Fruit fly (Drosophila melanogaster): Measurements from ENCODE around the gene CG3603.

DNA sequence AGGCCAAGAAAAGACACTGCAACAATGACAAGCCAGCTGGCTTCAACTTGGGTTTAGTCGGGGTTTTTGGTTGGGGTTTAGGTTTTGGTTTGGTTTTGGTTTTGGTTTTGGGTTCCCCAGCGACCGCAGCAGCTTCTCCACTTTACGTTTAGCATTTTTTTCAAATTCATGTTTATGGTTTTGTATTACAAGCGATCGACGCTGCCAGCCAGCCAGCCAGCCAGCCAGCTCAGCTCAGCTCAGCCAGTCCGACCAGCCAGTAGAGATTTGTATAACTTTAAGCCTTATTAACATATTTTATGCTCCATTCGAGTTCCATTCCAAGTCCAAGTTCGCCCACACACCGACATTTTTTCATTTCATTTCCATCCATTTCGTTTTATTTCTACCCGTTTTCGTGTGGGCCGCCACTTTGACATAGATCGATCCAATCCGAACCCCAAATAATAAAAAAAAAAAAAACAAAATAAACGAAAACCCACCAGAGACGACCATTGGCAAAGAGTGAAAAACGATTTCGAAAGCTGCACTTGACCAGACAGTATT lies 16.0 kb downstream of the CG3603 start:
- TF ChIP-seq pan (optimal IDR thresholded peaks at IDR 0.05) (no peak), CG32264 (GFP tag; optimal IDR thresholded peaks at IDR 0.05) (no peak), psq (GFP tag; optimal IDR thresholded peaks at IDR 0.05) (no peak), Hr78 (GFP tag; optimal IDR thresholded peaks at IDR 0.05) (no peak), CrebA (GFP tag; optimal IDR thresholded peaks at IDR 0.05; ENCODE audit: borderline replicate concordance) (no peak), dsf (GFP tag; optimal IDR thresholded peaks at IDR 0.05; ENCODE audit: borderline replicate concordance) (no peak), brk (GFP tag; optimal IDR thresholded peaks at IDR 0.05) (no peak), h (GFP tag; optimal IDR thresholded peaks at IDR 0.05) (no peak), Myc (optimal IDR thresholded peaks at IDR 0.05) (no peak), OdsH (GFP tag; optimal IDR thresholded peaks at IDR 0.05) (no peak), Dfd (GFP tag; optimal IDR thresholded peaks at IDR 0.05) (no peak), tai (GFP tag; optimal IDR thresholded peaks at IDR 0.05) (no peak), Vsx2 (GFP tag; optimal IDR thresholded peaks at IDR 0.05; ENCODE audit: partially characterized antibody) (no peak), fru (GFP tag; optimal IDR thresholded peaks at IDR 0.05) (no peak)
